Worm (Caenorhabditis elegans): Measurements from ENCODE around the gene fbxa-218.

ce11 chrIII:12428264-12428627 is 8.1 kb upstream of the fbxa-218 start:
- TF ChIP-seq lin-39 (tag; optimal IDR thresholded peaks at IDR 0.05), result no peak
- TF ChIP-seq ztf-11 (tag; optimal IDR thresholded peaks at IDR 0.05), result no peak
- no peak for TF ChIP-seq ZK546.5 (tag; optimal IDR thresholded peaks at IDR 0.05)

All from whole organism, L2 larva.